Fruit fly (Drosophila melanogaster): ENCODE results near the gene Lsp1gamma.

DNA sequence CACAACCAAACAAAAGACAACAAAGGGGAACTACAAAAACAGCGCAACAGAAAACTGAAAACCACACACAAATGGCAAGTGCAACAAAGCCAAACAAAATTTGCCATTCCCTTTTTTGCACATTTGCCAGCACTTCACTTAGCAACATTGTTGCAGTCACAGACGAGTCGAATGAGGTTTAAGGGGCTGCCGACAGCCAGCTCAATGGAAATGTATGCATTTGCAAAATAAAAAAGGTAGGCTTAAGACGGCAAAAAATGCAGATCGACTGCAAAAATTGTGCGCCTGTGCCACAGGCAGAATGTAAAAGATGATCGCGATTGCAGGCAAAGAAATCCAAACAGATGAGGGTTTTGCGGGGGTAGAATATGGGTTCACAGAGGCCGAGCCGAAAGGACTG lies 15.4 kb upstream of the Lsp1gamma start:
- TF ChIP-seq CG17829 (tag; optimal IDR thresholded peaks at IDR 0.05) (no peak), Six4 (GFP tag; optimal IDR thresholded peaks at IDR 0.05) (no peak), Ssrp (tag; optimal IDR thresholded peaks at IDR 0.05) (no peak), prd (optimal IDR thresholded peaks at IDR 0.05) (no peak), prd (GFP tag; IDR thresholded peaks at IDR 0.05) (no peak)

Data from whole organism, embryonic.